Worm (Caenorhabditis elegans) whole organism, mixed stage, embryonic: Measurements from ENCODE around the gene cutl-4.

ENCODE experiments used
- M03D4.4 ChIP-seq: sonication (generic microtip); optimal IDR thresholded peaks from 2 replicates; lab custom pipeline; 2017; ENCODE audit warnings: mild to moderate bottlenecking, missing genetic modification characterization, missing compliant biosample characterization
- bed-3 ChIP-seq: fragments of 200-800 bp; sonication (Bioruptor generic); optimal IDR thresholded peaks from 3 replicates; lab custom pipeline; 2018; ENCODE audit warnings: mild to moderate bottlenecking, missing genetic modification characterization, moderate library complexity, missing compliant biosample characterization
- blmp-1 ChIP-seq: fragments of 150-350 bp; optimal IDR thresholded peaks from 2 replicates; lab custom pipeline; 2014; ENCODE audit warnings: missing biosample characterization, missing genetic modification characterization
- ceh-43 ChIP-seq: fragments of 200-800 bp; sonication (Bioruptor generic); optimal IDR thresholded peaks from 2 replicates; lab custom pipeline; 2018; ENCODE audit warnings: mild to moderate bottlenecking, missing genetic modification characterization, moderate library complexity, missing compliant biosample characterization
- ceh-83 ChIP-seq: fragments of 200-800 bp; sonication (Bioruptor generic); optimal IDR thresholded peaks from 2 replicates; lab custom pipeline; 2018; ENCODE audit warnings: mild to moderate bottlenecking, missing genetic modification characterization, missing compliant biosample characterization
- cnd-1 ChIP-seq: fragments of 200-800 bp; sonication (Bioruptor generic); optimal IDR thresholded peaks from 2 replicates; lab custom pipeline; 2018; ENCODE audit warnings: mild to moderate bottlenecking, missing genetic modification characterization, missing compliant biosample characterization
- drap-1 ChIP-seq: fragments of 200-800 bp; sonication (Bioruptor generic); optimal IDR thresholded peaks from 3 replicates; lab custom pipeline; 2018; ENCODE audit warnings: mild to moderate bottlenecking, missing genetic modification characterization, missing compliant biosample characterization
- elt-1 ChIP-seq: sonication (generic microtip); optimal IDR thresholded peaks from 2 replicates; lab custom pipeline; 2017; ENCODE audit warnings: missing genetic modification characterization, mild to moderate bottlenecking, missing compliant biosample characterization, antibody characterized with exemption, moderate library complexity, borderline replicate concordance; ENCODE audit not compliant: insufficient read depth
- elt-3 ChIP-seq: fragments of 150-350 bp; optimal IDR thresholded peaks from 2 replicates; lab custom pipeline; 2014; ENCODE audit warnings: missing biosample characterization, missing genetic modification characterization
- flh-1 ChIP-seq: fragments of 200-800 bp; sonication (Bioruptor generic); optimal IDR thresholded peaks from 2 replicates; lab custom pipeline; 2018; ENCODE audit warnings: mild to moderate bottlenecking, missing genetic modification characterization, moderate library complexity, missing compliant biosample characterization
- ham-2 ChIP-seq: fragments of 200-800 bp; sonication (Bioruptor generic); optimal IDR thresholded peaks from 2 replicates; lab custom pipeline; 2018; ENCODE audit warnings: mild to moderate bottlenecking, missing genetic modification characterization, missing compliant biosample characterization
- hlh-1 ChIP-seq: fragments of 150-350 bp; optimal IDR thresholded peaks from 2 replicates; lab custom pipeline; 2014; ENCODE audit warnings: missing biosample characterization, missing genetic modification reagents, missing genetic modification characterization
- lin-32 ChIP-seq: fragments of 200-800 bp; sonication (Bioruptor generic); optimal IDR thresholded peaks from 2 replicates; lab custom pipeline; 2018; ENCODE audit warnings: mild to moderate bottlenecking, missing genetic modification characterization, missing compliant biosample characterization
- lsy-2 ChIP-seq: fragments of 150-350 bp; optimal IDR thresholded peaks from 2 replicates; lab custom pipeline; 2014; ENCODE audit warnings: missing biosample characterization, missing genetic modification characterization
- mab-5 ChIP-seq: fragments of 150-350 bp; optimal IDR thresholded peaks from 2 replicates; lab custom pipeline; 2014; ENCODE audit warnings: missing biosample characterization, missing genetic modification characterization
- mep-1 ChIP-seq: fragments of 150-350 bp; optimal IDR thresholded peaks from 2 replicates; lab custom pipeline; 2017; ENCODE audit warnings: missing biosample characterization, missing genetic modification reagents, missing genetic modification characterization, inconsistent platforms
- mls-2 ChIP-seq: sonication (generic microtip); optimal IDR thresholded peaks from 2 replicates; lab custom pipeline; 2016; ENCODE audit warnings: mild to moderate bottlenecking, missing genetic modification characterization, moderate library complexity, missing compliant biosample characterization
- nhr-12 ChIP-seq: fragments of 150-350 bp; optimal IDR thresholded peaks from 2 replicates; lab custom pipeline; 2014; ENCODE audit warnings: missing biosample characterization, missing genetic modification characterization
- nhr-2 ChIP-seq: fragments of 150-350 bp; optimal IDR thresholded peaks from 2 replicates; lab custom pipeline; 2014; ENCODE audit warnings: missing biosample characterization, missing genetic modification characterization
- nhr-28 ChIP-seq: fragments of 150-350 bp; optimal IDR thresholded peaks from 2 replicates; lab custom pipeline; 2014; ENCODE audit warnings: missing biosample characterization, missing genetic modification characterization
- nhr-76 ChIP-seq: sonication (generic microtip); optimal IDR thresholded peaks from 2 replicates; lab custom pipeline; 2017; ENCODE audit warnings: missing biosample characterization, missing genetic modification characterization
- pha-4 ChIP-seq: fragments of 150-350 bp; optimal IDR thresholded peaks from 2 replicates; lab custom pipeline; 2018; ENCODE audit warnings: missing biosample characterization, missing genetic modification reagents, missing genetic modification characterization
- sem-2 ChIP-seq: fragments of 200-800 bp; sonication (Bioruptor generic); optimal IDR thresholded peaks from 2 replicates; lab custom pipeline; 2018; ENCODE audit warnings: mild to moderate bottlenecking, missing genetic modification characterization, missing compliant biosample characterization
- snpc-4 ChIP-seq: fragments of 150-350 bp; optimal IDR thresholded peaks from 2 replicates; lab custom pipeline; 2014; ENCODE audit warnings: missing biosample characterization, missing genetic modification characterization
- sptf-1 ChIP-seq: sonication (generic microtip); optimal IDR thresholded peaks from 2 replicates; lab custom pipeline; 2017; ENCODE audit warnings: mild to moderate bottlenecking, missing genetic modification characterization, moderate library complexity, missing compliant biosample characterization
- tbx-8 ChIP-seq: fragments of 200-800 bp; sonication (Bioruptor generic); optimal IDR thresholded peaks from 2 replicates; lab custom pipeline; 2018; ENCODE audit warnings: mild to moderate bottlenecking, missing genetic modification characterization, moderate library complexity, missing compliant biosample characterization
- unc-120 ChIP-seq: sonication (generic microtip); optimal IDR thresholded peaks from 2 replicates; lab custom pipeline; 2017; ENCODE audit warnings: missing genetic modification characterization, missing compliant biosample characterization; ENCODE audit not compliant: poor library complexity, severe bottlenecking
- unc-39 ChIP-seq: fragments of 150-350 bp; optimal IDR thresholded peaks from 2 replicates; lab custom pipeline; 2014; ENCODE audit warnings: missing biosample characterization, missing genetic modification characterization
- unc-62 ChIP-seq: fragments of 150-350 bp; optimal IDR thresholded peaks from 2 replicates; lab custom pipeline; 2014; ENCODE audit warnings: missing biosample characterization, missing genetic modification reagents, missing genetic modification characterization
- zip-8 ChIP-seq: fragments of 150-350 bp; optimal IDR thresholded peaks from 2 replicates; lab custom pipeline; 2014; ENCODE audit warnings: missing biosample characterization, missing genetic modification characterization

cutl-4 gene

ce11 chrV:17765077-17765476 is 25.4 kb upstream of the cutl-4 start, which contains the start of the genes C47A10.16 and srh-283:
C47A10.16 (minus strand) TSS chrV:17765177.
srh-283 (plus strand) TSS chrV:17765348.
- TF ChIP-seq ham-2 (GFP tag; lab: Kevin White, UChicago) (no peak), cnd-1 (tag; lab: Kevin White, UChicago) (no peak), flh-1 (GFP tag; lab: Kevin White, UChicago) (no peak), elt-3 (no peak), nhr-12 (tag; lab: Kevin White, UChicago) (no peak), drap-1 (GFP tag; lab: Kevin White, UChicago) (no peak), M03D4.4 (tag; lab: Kevin White, UChicago) (no peak), tbx-8 (no peak), hlh-1 (no peak), sptf-1 (tag; lab: Kevin White, UChicago) (no peak), mls-2 (no peak)

- no peak for TF ChIP-seq unc-39 (tag; lab: Kevin White, UChicago)
- TF ChIP-seq sem-2 = no peak
- no peak for TF ChIP-seq mls-2
- TF ChIP-seq ham-2 (GFP tag; lab: Kevin White, UChicago) = no peak
- no peak for TF ChIP-seq elt-1 (tag; lab: Kevin White, UChicago)
- TF ChIP-seq snpc-4 (tag; lab: Kevin White, UChicago) = no peak
- no peak for TF ChIP-seq mep-1 (tag; lab: Kevin White, UChicago)
- TF ChIP-seq bed-3 (GFP tag; lab: Kevin White, UChicago) = no peak
- no peak for TF ChIP-seq hlh-1
- no peak for TF ChIP-seq pha-4
- TF ChIP-seq drap-1 (GFP tag; lab: Kevin White, UChicago) = no peak
- TF ChIP-seq unc-120 (tag; lab: Kevin White, UChicago) = no peak
- no peak for TF ChIP-seq tbx-8
- TF ChIP-seq nhr-2 (tag; lab: Kevin White, UChicago) = no peak
- no peak for TF ChIP-seq mab-5 (tag; lab: Kevin White, UChicago)
- TF ChIP-seq flh-1 (GFP tag; lab: Kevin White, UChicago) = no peak
- no peak for TF ChIP-seq nhr-76 (tag; lab: Kevin White, UChicago)
Measured at ce11 chrV:17755592-17755991, 15.9 kb upstream of the cutl-4 start, which contains the start of gene pgp-9. pgp-9 (plus strand) TSS chrV:17755892.

ce11 chrV:17754999-17755398 is 15.3 kb upstream of the cutl-4 start:
- TF ChIP-seq lsy-2 (tag; lab: Kevin White, UChicago) = no peak
- TF ChIP-seq unc-39 (tag; lab: Kevin White, UChicago) = no peak
- TF ChIP-seq unc-62 = no peak
- TF ChIP-seq pha-4 = no peak
- no peak for TF ChIP-seq sem-2
- no peak for TF ChIP-seq ceh-83 (GFP tag; lab: Kevin White, UChicago)
- TF ChIP-seq lin-32 (GFP tag; lab: Kevin White, UChicago) = no peak
- no peak for TF ChIP-seq unc-120 (tag; lab: Kevin White, UChicago)
- TF ChIP-seq blmp-1 (tag; lab: Kevin White, UChicago) = no peak
- TF ChIP-seq mab-5 (tag; lab: Kevin White, UChicago) = no peak
- TF ChIP-seq M03D4.4 (tag; lab: Kevin White, UChicago) = no peak
- no peak for TF ChIP-seq sptf-1 (tag; lab: Kevin White, UChicago)
- no peak for TF ChIP-seq cnd-1 (tag; lab: Kevin White, UChicago)
- no peak for TF ChIP-seq ham-2 (GFP tag; lab: Kevin White, UChicago)
- TF ChIP-seq zip-8 (tag; lab: Kevin White, UChicago) = no peak
- no peak for TF ChIP-seq snpc-4 (tag; lab: Kevin White, UChicago)
- TF ChIP-seq hlh-1 = no peak
- TF ChIP-seq elt-3 = no peak
- no peak for TF ChIP-seq elt-1 (tag; lab: Kevin White, UChicago)
- TF ChIP-seq mep-1 (tag; lab: Kevin White, UChicago) = no peak
- TF ChIP-seq, all 35 proteins: peak for 0

- no peak for TF ChIP-seq nhr-76 (tag; lab: Kevin White, UChicago)
- no peak for TF ChIP-seq lin-32 (GFP tag; lab: Kevin White, UChicago)
- TF ChIP-seq unc-62 = no peak
- TF ChIP-seq unc-120 (tag; lab: Kevin White, UChicago) = no peak
- TF ChIP-seq ceh-43 (GFP tag; lab: Kevin White, UChicago) = no peak
- TF ChIP-seq ham-2 (GFP tag; lab: Kevin White, UChicago) = no peak
- no peak for TF ChIP-seq M03D4.4 (tag; lab: Kevin White, UChicago)
- TF ChIP-seq nhr-28 (tag; lab: Kevin White, UChicago) = no peak
Measured at ce11 chrV:17752340-17752739, 12.6 kb upstream of the cutl-4 start.
